Fruit fly (Drosophila melanogaster) whole organism, embryonic: ENCODE results near the gene CG10866.

ENCODE experiments used
- Awh ChIP-seq: fragments of 200-800 bp; sonication (Bioruptor generic); IDR thresholded peaks from 2 replicates; pipeline ENCODE4, ENCODE4 v1.3.6; 2022; ENCODE audit warnings: missing biosample characterization, missing genetic modification characterization
- Bgb ChIP-seq: fragments of 200-800 bp; sonication (Bioruptor generic); IDR thresholded peaks from 2 replicates; pipeline ENCODE4 v1.3.6; 2022; ENCODE audit warnings: missing biosample characterization, missing genetic modification characterization; ENCODE audit not compliant: partially characterized antibody
- CG10979 ChIP-seq: fragments of 200-800 bp; sonication (Bioruptor generic); optimal IDR thresholded peaks from 2 replicates; lab custom pipeline; 2018; ENCODE audit warnings: missing biosample characterization, mild to moderate bottlenecking, missing genetic modification characterization, moderate library complexity
- CG12155 ChIP-seq: fragments of 200-800 bp; sonication (Bioruptor generic); optimal IDR thresholded peaks from 3 replicates; lab custom pipeline; 2016; ENCODE audit warnings: missing biosample characterization, missing genetic modification characterization
- CG12219 ChIP-seq: fragments of 200-800 bp; sonication (Bioruptor generic); optimal IDR thresholded peaks from 3 replicates; lab custom pipeline; 2018; ENCODE audit warnings: missing biosample characterization, mild to moderate bottlenecking, missing genetic modification characterization
- CG12659 ChIP-seq: fragments of 200-800 bp; sonication (Bioruptor generic); optimal IDR thresholded peaks from 3 replicates; lab custom pipeline; 2017; ENCODE audit warnings: mild to moderate bottlenecking, missing biosample characterization, missing genetic modification reagents, missing genetic modification characterization
- CG13894 ChIP-seq: fragments of 200-800 bp; sonication (Bioruptor generic); optimal IDR thresholded peaks from 3 replicates; lab custom pipeline; 2018; ENCODE audit warnings: missing biosample characterization, mild to moderate bottlenecking, missing genetic modification characterization, moderate library complexity
- CG14667 ChIP-seq: fragments of 200-800 bp; sonication (Bioruptor generic); IDR thresholded peaks from 2 replicates; pipeline ENCODE4 v1.3.6; 2022; ENCODE audit warnings: missing biosample characterization, missing genetic modification characterization
- CG15479 ChIP-seq: fragments of 200-800 bp; sonication (Bioruptor generic); optimal IDR thresholded peaks from 3 replicates; lab custom pipeline; 2019; ENCODE audit warnings: missing biosample characterization, mild to moderate bottlenecking, missing genetic modification characterization, moderate library complexity
- CG17186 ChIP-seq: fragments of 200-800 bp; sonication (Bioruptor generic); optimal IDR thresholded peaks from 3 replicates; lab custom pipeline; 2017; ENCODE audit warnings: missing biosample characterization, missing genetic modification reagents, missing genetic modification characterization
- CG18011 ChIP-seq: fragments of 200-800 bp; sonication (Bioruptor generic); optimal IDR thresholded peaks from 2 replicates; lab custom pipeline; 2017; ENCODE audit warnings: missing biosample characterization, missing genetic modification characterization, mild to moderate bottlenecking, moderate library complexity, missing genotype
- CG1832 ChIP-seq: fragments of 200-800 bp; sonication (Bioruptor generic); optimal IDR thresholded peaks from 2 replicates; lab custom pipeline; 2017; ENCODE audit warnings: missing biosample characterization, mild to moderate bottlenecking, missing genetic modification characterization, inconsistent platforms
- CG18476 ChIP-seq: fragments of 200-800 bp; sonication (Bioruptor generic); optimal IDR thresholded peaks from 2 replicates; lab custom pipeline; 2016; ENCODE audit warnings: missing biosample characterization, mild to moderate bottlenecking, missing genetic modification characterization
- CG2116 ChIP-seq: fragments of 200-800 bp; sonication (Bioruptor generic); optimal IDR thresholded peaks from 3 replicates; lab custom pipeline; 2018; ENCODE audit warnings: missing biosample characterization, mild to moderate bottlenecking, missing genetic modification characterization
- CG2199 ChIP-seq: fragments of 200-800 bp; sonication (Bioruptor generic); IDR thresholded peaks from 3 replicates; pipeline ENCODE4 v1.3.6; 2022; ENCODE audit warnings: missing biosample characterization, missing genetic modification characterization
- CG30431 ChIP-seq: fragments of 200-800 bp; sonication (Bioruptor generic); optimal IDR thresholded peaks from 2 replicates; lab custom pipeline; 2017; ENCODE audit warnings: missing biosample characterization, missing genetic modification characterization
- CG3065 ChIP-seq: fragments of 200-800 bp; sonication (Bioruptor generic); optimal IDR thresholded peaks from 2 replicates; lab custom pipeline; 2016; ENCODE audit warnings: missing biosample characterization, missing genetic modification characterization
- CG31441 ChIP-seq: fragments of 200-800 bp; sonication (Bioruptor generic); IDR thresholded peaks from 2 replicates; pipeline ENCODE4 v1.3.6; 2022; ENCODE audit warnings: missing biosample characterization, missing genetic modification characterization
- CG4328 ChIP-seq: fragments of 200-800 bp; sonication (Bioruptor generic); optimal IDR thresholded peaks from 3 replicates; lab custom pipeline; 2017; ENCODE audit warnings: missing biosample characterization, missing genetic modification reagents, missing genetic modification characterization
- CG4854 ChIP-seq: fragments of 200-800 bp; sonication (Bioruptor generic); optimal IDR thresholded peaks from 2 replicates; lab custom pipeline; 2016; ENCODE audit warnings: missing biosample characterization, missing genetic modification characterization, inconsistent platforms
- CG5245 ChIP-seq: fragments of 200-800 bp; sonication (Bioruptor generic); optimal IDR thresholded peaks from 3 replicates; lab custom pipeline; 2016; ENCODE audit warnings: missing biosample characterization, missing genetic modification characterization
- CG7271 ChIP-seq: fragments of 200-800 bp; sonication (Bioruptor generic); optimal IDR thresholded peaks from 2 replicates; lab custom pipeline; 2018; ENCODE audit warnings: missing biosample characterization, mild to moderate bottlenecking, missing genetic modification characterization, moderate library complexity
- CG8359 ChIP-seq: fragments of 200-800 bp; sonication (Bioruptor generic); optimal IDR thresholded peaks from 2 replicates; lab custom pipeline; 2017; ENCODE audit warnings: missing biosample characterization, mild to moderate bottlenecking, missing genetic modification characterization, borderline replicate concordance
- D ChIP-seq, 2 experiments: fragments of 200-800 bp in 1 of 2; fragments of >200 bp in 1 of 2; sonication (Bioruptor generic) in 1 of 2; optimal IDR thresholded peaks; 2 replicates in 1 of 2; 3 replicates in 1 of 2; lab custom pipeline; 2017; ENCODE audit warnings: mild to moderate bottlenecking in 1 of 2, missing biosample characterization in 1 of 2, missing genetic modification characterization in 1 of 2, missing genetic modification reagents in 1 of 2
- Hmx ChIP-seq: fragments of 200-800 bp; sonication (Bioruptor generic); optimal IDR thresholded peaks from 2 replicates; lab custom pipeline; 2016; ENCODE audit warnings: missing biosample characterization, missing genetic modification characterization
- NfI ChIP-seq: fragments of 200-800 bp; sonication (Bioruptor generic); optimal IDR thresholded peaks from 3 replicates; lab custom pipeline; 2018; ENCODE audit warnings: missing biosample characterization, mild to moderate bottlenecking, missing genetic modification characterization, moderate library complexity
- Oaz ChIP-seq: fragments of 200-800 bp; sonication (Bioruptor generic); IDR thresholded peaks from 2 replicates; pipeline ENCODE4 v1.3.6; 2022; ENCODE audit warnings: missing biosample characterization, missing genetic modification characterization
- Poxn ChIP-seq: fragments of 200-800 bp; sonication (Bioruptor generic); IDR thresholded peaks from 2 replicates; pipeline ENCODE4 v1.3.6; 2022; ENCODE audit warnings: missing biosample characterization, missing genetic modification characterization
- Sox102F ChIP-seq: fragments of 200-800 bp; sonication (Bioruptor generic); optimal IDR thresholded peaks from 2 replicates; lab custom pipeline; 2018; ENCODE audit warnings: missing biosample characterization, mild to moderate bottlenecking, missing genetic modification characterization, moderate library complexity
- abd-A ChIP-seq: fragments of 200-800 bp; sonication (Bioruptor generic); optimal IDR thresholded peaks from 3 replicates; lab custom pipeline; 2019; ENCODE audit warnings: missing biosample characterization, mild to moderate bottlenecking, missing genetic modification characterization, moderate library complexity
- ac ChIP-seq: fragments of 200-800 bp; sonication (Bioruptor generic); optimal IDR thresholded peaks from 3 replicates; lab custom pipeline; 2017; ENCODE audit warnings: missing biosample characterization, mild to moderate bottlenecking, missing genetic modification characterization
- aop ChIP-seq: fragments of 200-800 bp; sonication (Bioruptor generic); IDR thresholded peaks from 2 replicates; pipeline ENCODE4 v1.3.6; 2022; ENCODE audit warnings: missing biosample characterization, missing genetic modification characterization
- bab2 ChIP-seq: fragments of 200-800 bp; sonication (Bioruptor generic); optimal IDR thresholded peaks from 2 replicates; lab custom pipeline; 2016; ENCODE audit warnings: missing biosample characterization, missing genetic modification characterization
- dysf ChIP-seq: fragments of 200-800 bp; sonication (Bioruptor generic); IDR thresholded peaks from 3 replicates; pipeline ENCODE4 v1.3.6; 2022; ENCODE audit warnings: missing biosample characterization, missing genetic modification characterization
- en ChIP-seq: fragments of 200-800 bp; sonication (Bioruptor generic); optimal IDR thresholded peaks from 2 replicates; lab custom pipeline; 2016; ENCODE audit warnings: missing biosample characterization, missing genetic modification characterization
- ham ChIP-seq: fragments of 200-800 bp; sonication (Bioruptor generic); IDR thresholded peaks from 2 replicates; pipeline ENCODE4 v1.3.6; 2022; ENCODE audit warnings: missing biosample characterization, missing genetic modification characterization
- her ChIP-seq: fragments of 200-800 bp; sonication (Bioruptor generic); optimal IDR thresholded peaks from 2 replicates; lab custom pipeline; 2016; ENCODE audit warnings: missing biosample characterization, missing genetic modification characterization
- mam ChIP-seq: fragments of 200-800 bp; sonication (Bioruptor generic); optimal IDR thresholded peaks from 3 replicates; lab custom pipeline; 2016; ENCODE audit warnings: missing biosample characterization, missing genetic modification characterization
- mirr ChIP-seq: fragments of 200-800 bp; sonication (Bioruptor generic); optimal IDR thresholded peaks from 3 replicates; lab custom pipeline; 2018; ENCODE audit warnings: missing biosample characterization, mild to moderate bottlenecking, missing genetic modification characterization
- nerfin-2 ChIP-seq: fragments of 200-800 bp; sonication (Bioruptor generic); IDR thresholded peaks from 2 replicates; pipeline ENCODE4 v1.3.6; 2022; ENCODE audit warnings: missing biosample characterization, missing genetic modification characterization; ENCODE audit not compliant: partially characterized antibody
- oc ChIP-seq: fragments of 200-800 bp; sonication (Bioruptor generic); optimal IDR thresholded peaks from 2 replicates; lab custom pipeline; 2018; ENCODE audit warnings: missing biosample characterization, mild to moderate bottlenecking, missing genetic modification characterization, moderate library complexity
- p53 ChIP-seq: fragments of 200-800 bp; sonication (Bioruptor generic); optimal IDR thresholded peaks from 2 replicates; lab custom pipeline; 2016; ENCODE audit warnings: missing biosample characterization, missing genetic modification characterization
- pan ChIP-seq, 4 experiments: fragments of >200 bp in 3 of 4; fragments of 200-800 bp in 1 of 4; sonication (Bioruptor generic) in 1 of 4; optimal IDR thresholded peaks in 3 of 4; IDR thresholded peaks in 1 of 4; 2 replicates each; pipeline versions ENCODE4 v1.3.6 to Lab custom; 2017 to 2022; ENCODE audit warnings: missing biosample characterization in 2 of 4, missing genetic modification characterization in 2 of 4, mixed read lengths in 1 of 4
- scrt ChIP-seq: fragments of 200-800 bp; sonication (Bioruptor generic); optimal IDR thresholded peaks from 2 replicates; lab custom pipeline; 2018; ENCODE audit warnings: missing biosample characterization, mild to moderate bottlenecking, missing genetic modification characterization, moderate library complexity
- shn ChIP-seq: fragments of 200-800 bp; sonication (Bioruptor generic); optimal IDR thresholded peaks from 3 replicates; lab custom pipeline; 2016; ENCODE audit warnings: missing biosample characterization, missing genetic modification characterization
- slbo ChIP-seq: fragments of 200-800 bp; sonication (Bioruptor generic); IDR thresholded peaks from 2 replicates; pipeline ENCODE4 v1.3.6; 2022; ENCODE audit warnings: missing biosample characterization, missing genetic modification characterization
- so ChIP-seq: fragments of 200-800 bp; sonication (Bioruptor generic); IDR thresholded peaks from 3 replicates; pipeline ENCODE4 v1.3.6; 2022; ENCODE audit warnings: missing biosample characterization, missing genetic modification characterization
- vnd ChIP-seq: fragments of 200-800 bp; sonication (Bioruptor generic); IDR thresholded peaks from 3 replicates; pipeline ENCODE4 v1.3.6; 2022; ENCODE audit warnings: missing biosample characterization, missing genetic modification characterization; ENCODE audit not compliant: partially characterized antibody

Gene CG10866

dm6 chr3L:3902491-3903198 is 35.1 kb downstream of the CG10866 start, which contains the start of gene Ubi-p63E (continued):
- TF ChIP-seq Awh (GFP tag; lab: Robert Waterston, UW), result no peak
- no peak for TF ChIP-seq CG7271 (tag; lab: Kevin White, UChicago)
- TF ChIP-seq CG4854, result peak; percentile 13
- no peak for TF ChIP-seq Sox102F
- TF ChIP-seq CG17186 (GFP tag; lab: Kevin White, UChicago), result no peak
- peak; percentile 33 for TF ChIP-seq CG2116 (GFP tag; lab: Kevin White, UChicago)
- no peak for TF ChIP-seq Poxn (GFP tag; lab: Robert Waterston, UW)
- peak; percentile 34 for TF ChIP-seq oc (tag; lab: Kevin White, UChicago)
- TF ChIP-seq so (GFP tag; lab: Robert Waterston, UW), result no peak
- TF ChIP-seq CG13894 (tag; lab: Kevin White, UChicago), result peak; percentile 66
- TF ChIP-seq CG18011, result no peak
- TF ChIP-seq shn (GFP tag; lab: Kevin White, UChicago), result peak; percentile 50
- TF ChIP-seq nerfin-2, result no peak
- TF ChIP-seq abd-A (tag; lab: Kevin White, UChicago), result peak; percentile 85
- no peak for TF ChIP-seq en (GFP tag; lab: Kevin White, UChicago)
- peak; percentile 76 for TF ChIP-seq bab2 (GFP tag; lab: Kevin White, UChicago)
- TF ChIP-seq CG14667 (GFP tag; lab: Robert Waterston, UW), result no peak
- no peak for TF ChIP-seq CG4328
- TF ChIP-seq CG12155, result peak; percentile 68
- TF ChIP-seq CG12219 (GFP tag; lab: Kevin White, UChicago), result peak; percentile 48
- TF ChIP-seq Bgb (GFP tag; lab: Robert Waterston, UW), result no peak
- TF ChIP-seq CG15479 (GFP tag; lab: Kevin White, UChicago), result no peak
- TF ChIP-seq her (GFP tag; lab: Kevin White, UChicago), result peak; percentile 64
- TF ChIP-seq p53 (GFP tag; lab: Kevin White, UChicago), result no peak
- no peak for TF ChIP-seq vnd
- peak; percentile 50 for TF ChIP-seq CG18476
- no peak for TF ChIP-seq CG2199 (GFP tag; lab: Robert Waterston, UW)
- no peak for TF ChIP-seq CG31441 (GFP tag; lab: Robert Waterston, UW)
- TF ChIP-seq ham (GFP tag; lab: Robert Waterston, UW), result no peak
- no peak for TF ChIP-seq ac (GFP tag; lab: Kevin White, UChicago)
- TF ChIP-seq aop, result no peak
- TF ChIP-seq Oaz, result no peak
- TF ChIP-seq scrt (GFP tag; lab: Kevin White, UChicago), result peak; percentile 43
- TF ChIP-seq CG3065, result no peak
- TF ChIP-seq dysf (GFP tag; lab: Robert Waterston, UW), result no peak
- peak; percentile 64 for TF ChIP-seq CG30431
- TF ChIP-seq mam, result peak; percentile 81
- no peak for TF ChIP-seq CG8359 (GFP tag; lab: Kevin White, UChicago)
- TF ChIP-seq CG5245 (GFP tag; lab: Kevin White, UChicago), result peak; percentile 1
- peak; percentile 63 for TF ChIP-seq CG10979 (tag; lab: Kevin White, UChicago)
- TF ChIP-seq slbo, result no peak
- TF ChIP-seq CG12659 (GFP tag; lab: Kevin White, UChicago), result peak; percentile 43
- peak; percentile 44 for TF ChIP-seq mirr
- no peak for TF ChIP-seq pan (optimal IDR thresholded peaks at IDR 0.05; lab: Kevin White, UChicago)
- TF ChIP-seq pan (GFP tag; optimal IDR thresholded peaks at IDR 0.05 in 1 of 2, IDR thresholded peaks at IDR 0.05 in 1 of 2), result no peak
- no peak for TF ChIP-seq CG1832 (GFP tag; lab: Kevin White, UChicago)
- peak; percentile 55 for TF ChIP-seq NfI (GFP tag; lab: Kevin White, UChicago)
- no peak for TF ChIP-seq D (optimal IDR thresholded peaks at IDR 0.05; lab: Kevin White, UChicago)
- peak; percentile 57 for TF ChIP-seq D (GFP tag; optimal IDR thresholded peaks at IDR 0.05; lab: Kevin White, UChicago)
- TF ChIP-seq Hmx, result no peak
